Fruit fly (Drosophila melanogaster): ENCODE data around the gene aus.

aus gene

DNA sequence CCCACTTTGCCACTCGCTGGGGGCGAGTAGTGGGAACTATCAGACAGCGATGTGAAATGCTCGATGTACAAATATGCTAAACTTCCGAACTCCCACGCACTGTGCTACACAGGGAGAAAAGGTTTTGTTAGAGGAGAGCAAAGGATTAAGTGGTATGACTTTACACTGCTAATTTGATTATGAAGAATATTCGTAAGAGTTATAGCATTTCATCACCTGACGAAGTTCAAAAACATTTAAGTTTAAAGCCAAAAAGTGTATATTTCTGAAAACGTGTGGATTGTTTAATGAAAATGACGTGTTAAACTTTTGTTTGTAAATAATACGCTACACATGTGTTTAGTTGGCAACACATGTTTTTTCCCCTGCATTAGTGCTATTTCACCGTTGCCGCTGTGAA, 60.9 kb downstream of the aus start (continued):
- TF ChIP-seq maf-S (GFP tag; optimal IDR thresholded peaks at IDR 0.05) (no peak), corto (GFP tag; optimal IDR thresholded peaks at IDR 0.05) (no peak), CG13894 (tag; optimal IDR thresholded peaks at IDR 0.05) (no peak), cwo (GFP tag; optimal IDR thresholded peaks at IDR 0.05) (peak; percentile 15), CG12236 (GFP tag; optimal IDR thresholded peaks at IDR 0.05) (no peak), lmd (GFP tag; IDR thresholded peaks at IDR 0.05) (no peak), ems (GFP tag; optimal IDR thresholded peaks at IDR 0.05) (no peak), NFAT (GFP tag; IDR thresholded peaks at IDR 0.05) (no peak), Bteb2 (GFP tag; optimal IDR thresholded peaks at IDR 0.05) (no peak), CG18619 (GFP tag; optimal IDR thresholded peaks at IDR 0.05) (peak; percentile 4), CG9932 (GFP tag; IDR thresholded peaks at IDR 0.05) (no peak), CG33557 (GFP tag; optimal IDR thresholded peaks at IDR 0.05) (no peak), Rx (GFP tag; IDR thresholded peaks at IDR 0.05) (no peak), Ets65A (GFP tag) (no peak), tio (GFP tag; optimal IDR thresholded peaks at IDR 0.05) (no peak), CG6683 (GFP tag; optimal IDR thresholded peaks at IDR 0.05) (no peak), tna (GFP tag; IDR thresholded peaks at IDR 0.05; ENCODE audit: partially characterized antibody) (no peak), Eip74EF (GFP tag; optimal IDR thresholded peaks at IDR 0.05) (no peak), nerfin-2 (GFP tag; IDR thresholded peaks at IDR 0.05; ENCODE audit: partially characterized antibody) (no peak), prd (optimal IDR thresholded peaks at IDR 0.05) (no peak), prd (GFP tag; IDR thresholded peaks at IDR 0.05) (0 out of 3 replicates have a peak, but pooled peaks have one; percentile 19), CG9437 (GFP tag; optimal IDR thresholded peaks at IDR 0.05) (no peak), br (optimal IDR thresholded peaks at IDR 0.05) (no peak), Dfd (GFP tag; optimal IDR thresholded peaks at IDR 0.05) (no peak), ATbp (GFP tag; optimal IDR thresholded peaks at IDR 0.05) (no peak), E2f2 (GFP tag; IDR thresholded peaks at IDR 0.05) (no peak), gem (tag; optimal IDR thresholded peaks at IDR 0.05) (no peak), Usf (GFP tag; optimal IDR thresholded peaks at IDR 0.05) (no peak), CG2120 (GFP tag; optimal IDR thresholded peaks at IDR 0.05) (peak; percentile 43), Vsx1 (GFP tag; optimal IDR thresholded peaks at IDR 0.05) (no peak), Hr51 (GFP tag; optimal IDR thresholded peaks at IDR 0.05) (peak in 1 of 2 experiments; percentile 52), abd-A (tag; optimal IDR thresholded peaks at IDR 0.05) (no peak), Med (GFP tag) (peak; percentile 77), Meics (GFP tag; optimal IDR thresholded peaks at IDR 0.05) (peak; percentile 20), CG6765 (GFP tag; optimal IDR thresholded peaks at IDR 0.05) (no peak), pfk (GFP tag; optimal IDR thresholded peaks at IDR 0.05) (no peak), MESR4 (GFP tag; optimal IDR thresholded peaks at IDR 0.05) (no peak), NfI (GFP tag; optimal IDR thresholded peaks at IDR 0.05) (peak; percentile 12), CG11560 (tag; IDR thresholded peaks at IDR 0.05) (no peak), H15 (GFP tag; IDR thresholded peaks at IDR 0.05) (no peak), CG11456 (GFP tag; IDR thresholded peaks at IDR 0.05) (no peak), tin (GFP tag; optimal IDR thresholded peaks at IDR 0.05) (no peak), CG10979 (tag; optimal IDR thresholded peaks at IDR 0.05) (no peak), CG34376 (GFP tag; optimal IDR thresholded peaks at IDR 0.05) (no peak), gce (GFP tag; IDR thresholded peaks at IDR 0.05) (no peak), HLHmδ (GFP tag; optimal IDR thresholded peaks at IDR 0.05) (no peak), fru (optimal IDR thresholded peaks at IDR 0.05) (no peak), tgo (GFP tag; IDR thresholded peaks at IDR 0.05) (no peak), CG10147 (GFP tag; optimal IDR thresholded peaks at IDR 0.05) (no peak), kay (GFP tag; optimal IDR thresholded peaks at IDR 0.05) (no peak), CG17385 (GFP tag; optimal IDR thresholded peaks at IDR 0.05) (no peak), HHEX (GFP tag; optimal IDR thresholded peaks at IDR 0.05) (no peak)

Data from whole organism, embryonic.